Worm (Caenorhabditis elegans) whole organism, early embryonic: ENCODE measurements around the gene T05C3.2.
"Not testable (repeated sequence)": the region's sequence is repeated elsewhere in the genome, so short reads cannot be mapped to it uniquely, and the experiment has no call there.

Experiments used
- B0310.2 ChIP-seq: sonication (generic microtip); optimal IDR thresholded peaks from 2 replicates; lab custom pipeline; 2016; ENCODE audit warnings: mild to moderate bottlenecking, missing genetic modification characterization, missing compliant biosample characterization
- F13C5.2 ChIP-seq: sonication (generic microtip); optimal IDR thresholded peaks from 2 replicates; lab custom pipeline; 2017; ENCODE audit warnings: mild to moderate bottlenecking, missing genetic modification characterization, inconsistent platforms, missing compliant biosample characterization
- aly-1 ChIP-seq: sonication (generic microtip); optimal IDR thresholded peaks from 2 replicates; lab custom pipeline; 2016; ENCODE audit warnings: missing genetic modification characterization, missing compliant biosample characterization
- ama-1 ChIP-seq: fragments of 150-350 bp; optimal IDR thresholded peaks from 2 replicates; lab custom pipeline; 2014
- ceh-13 ChIP-seq: fragments of 200-800 bp; sonication (Bioruptor generic); optimal IDR thresholded peaks from 2 replicates; lab custom pipeline; 2018; ENCODE audit warnings: mild to moderate bottlenecking, missing genetic modification characterization, missing compliant biosample characterization
- ceh-36 ChIP-seq: sonication (generic microtip); optimal IDR thresholded peaks from 2 replicates; lab custom pipeline; 2016; ENCODE audit warnings: missing genetic modification characterization, inconsistent platforms, missing compliant biosample characterization
- ets-7 ChIP-seq: sonication (generic microtip); optimal IDR thresholded peaks from 2 replicates; lab custom pipeline; 2016; ENCODE audit warnings: missing genotype, missing genetic modification characterization, missing compliant biosample characterization
- flt-1 ChIP-seq: fragments of 200-800 bp; sonication (Bioruptor generic); IDR thresholded peaks from 2 replicates; pipeline ENCODE4 v1.3.6; 2022; ENCODE audit warnings: missing genetic modification characterization, missing compliant biosample characterization
- hmbx-1 ChIP-seq: sonication (generic microtip); optimal IDR thresholded peaks from 2 replicates; lab custom pipeline; 2016; ENCODE audit warnings: mild to moderate bottlenecking, missing genetic modification characterization, missing compliant biosample characterization
- hmg-4 ChIP-seq: fragments of 200-800 bp; sonication (Bioruptor generic); optimal IDR thresholded peaks from 2 replicates; lab custom pipeline; 2018; ENCODE audit warnings: mild to moderate bottlenecking, missing genetic modification characterization, missing compliant biosample characterization
- hnd-1 ChIP-seq: sonication (generic microtip); optimal IDR thresholded peaks from 2 replicates; lab custom pipeline; 2016; ENCODE audit warnings: missing genetic modification characterization, missing compliant biosample characterization
- pes-1 ChIP-seq: fragments of 200-800 bp; sonication (Bioruptor generic); IDR thresholded peaks from 2 replicates; pipeline ENCODE4 v1.3.6; 2022; ENCODE audit warnings: missing genetic modification reagents, missing genetic modification characterization, missing compliant biosample characterization
- scrt-1 ChIP-seq: fragments of 200-800 bp; sonication (Bioruptor generic); IDR thresholded peaks from 2 replicates; pipeline ENCODE4 v1.3.6; 2022; ENCODE audit warnings: missing genetic modification characterization, missing compliant biosample characterization
- sea-1 ChIP-seq: fragments of 200-800 bp; sonication (Bioruptor generic); conservative IDR thresholded peaks from 2 replicates; pipeline ENCODE4 v1.3.6; 2022; ENCODE audit warnings: missing genetic modification characterization, missing compliant biosample characterization
- tbx-11 ChIP-seq: fragments of 200-800 bp; sonication (Bioruptor generic); IDR thresholded peaks from 2 replicates; pipeline ENCODE4 v1.3.6; 2022; ENCODE audit warnings: missing genetic modification characterization, missing compliant biosample characterization
- tbx-37 ChIP-seq: fragments of 200-800 bp; sonication (Bioruptor generic); conservative IDR thresholded peaks from 2 replicates; pipeline ENCODE4 v1.3.6; 2022; ENCODE audit warnings: missing genetic modification reagents, missing genetic modification characterization, missing compliant biosample characterization
- tra-4 ChIP-seq: sonication (generic microtip); optimal IDR thresholded peaks from 2 replicates; lab custom pipeline; 2017; ENCODE audit warnings: missing genetic modification characterization, missing compliant biosample characterization

Gene T05C3.2

ce11 chrV:5459806-5460205, 33.7 kb upstream of the T05C3.2 start, which contains the start of gene ZC317.2:
Gene ZC317.2, plus strand, starts transcription at chrV:5460106.
- no peak for TF ChIP-seq pes-1 (GFP tag; lab: Robert Waterston, UW)
- TF ChIP-seq hmbx-1 (tag; lab: Kevin White, UChicago): no peak
- TF ChIP-seq tbx-11: no peak
- no peak for TF ChIP-seq ceh-13 (GFP tag; lab: Kevin White, UChicago)
- no peak for TF ChIP-seq flt-1 (GFP tag; lab: Robert Waterston, UW)
- TF ChIP-seq hnd-1 (tag; lab: Kevin White, UChicago): no peak
- TF ChIP-seq F13C5.2 (tag; lab: Kevin White, UChicago): no peak
- no peak for TF ChIP-seq tra-4 (tag; lab: Kevin White, UChicago)
- no peak for TF ChIP-seq aly-1
- no peak for TF ChIP-seq hmg-4 (GFP tag; lab: Kevin White, UChicago)
- TF ChIP-seq sea-1: no peak
- no peak for TF ChIP-seq ceh-36 (tag; lab: Kevin White, UChicago)
- no peak for TF ChIP-seq ama-1
- TF ChIP-seq scrt-1 (GFP tag; lab: Robert Waterston, UW): no peak

ce11 chrV:5462894-5463293, 30.7 kb upstream of the T05C3.2 start, which contains the start of gene srg-67:
Gene srg-67, minus strand, starts transcription at chrV:5462994.
- TF ChIP-seq ama-1 (no peak), hnd-1 (tag; lab: Kevin White, UChicago) (no peak), hmbx-1 (tag; lab: Kevin White, UChicago) (no peak), tbx-37 (no peak), tra-4 (tag; lab: Kevin White, UChicago) (no peak), aly-1 (no peak)

ce11 chrV:5465335-5465734, 28.2 kb upstream of the T05C3.2 start, which contains the start of gene srg-68:
Gene srg-68, minus strand, starts transcription at chrV:5465435.
- no peak for TF ChIP-seq scrt-1 (GFP tag; lab: Robert Waterston, UW)
- TF ChIP-seq tbx-37: no peak
- TF ChIP-seq ceh-13 (GFP tag; lab: Kevin White, UChicago): no peak
- TF ChIP-seq hmg-4 (GFP tag; lab: Kevin White, UChicago): no peak
- TF ChIP-seq F13C5.2 (tag; lab: Kevin White, UChicago): no peak
- TF ChIP-seq sea-1: no peak

ce11 chrV:5468489-5468888, 25.1 kb upstream of the T05C3.2 start, which contains the start of gene ZC317.6:
Gene ZC317.6, minus strand, starts transcription at chrV:5468589.
- TF ChIP-seq ets-7 (tag; lab: Kevin White, UChicago); aly-1; hnd-1 (tag; lab: Kevin White, UChicago): not testable (repeated sequence)

- TF ChIP-seq aly-1; flt-1 (GFP tag; lab: Robert Waterston, UW); ceh-36 (tag; lab: Kevin White, UChicago): not testable (repeated sequence)
Measured at ce11 chrV:5470930-5471329, 22.6 kb upstream of the T05C3.2 start, which contains the start of gene ZC317.7. Gene ZC317.7, minus strand, starts transcription at chrV:5471030.

ce11 chrV:5477719-5478118, 15.8 kb upstream of the T05C3.2 start:
- no peak for TF ChIP-seq flt-1 (GFP tag; lab: Robert Waterston, UW)

ce11 chrV:5482315-5482714, 11.2 kb upstream of the T05C3.2 start, which contains the start of gene srg-66:
Gene srg-66, minus strand, starts transcription at chrV:5482415.
- TF ChIP-seq ceh-13 (GFP tag; lab: Kevin White, UChicago) (no peak), tra-4 (tag; lab: Kevin White, UChicago) (no peak), hmg-4 (GFP tag; lab: Kevin White, UChicago) (no peak), scrt-1 (GFP tag; lab: Robert Waterston, UW) (no peak), hnd-1 (tag; lab: Kevin White, UChicago) (no peak), ets-7 (tag; lab: Kevin White, UChicago) (no peak), tbx-11 (no peak)

- TF ChIP-seq tbx-37 (no peak), ets-7 (tag; lab: Kevin White, UChicago) (no peak), tbx-11 (no peak), sea-1 (no peak), pes-1 (GFP tag; lab: Robert Waterston, UW) (no peak), F13C5.2 (tag; lab: Kevin White, UChicago) (no peak), ceh-13 (GFP tag; lab: Kevin White, UChicago) (no peak), tra-4 (tag; lab: Kevin White, UChicago) (no peak), B0310.2 (tag; lab: Kevin White, UChicago) (no peak)
Measured at ce11 chrV:5484866-5485265, 8.7 kb upstream of the T05C3.2 start, which contains the start of gene srg-65. Gene srg-65, minus strand, starts transcription at chrV:5484966.

ce11 chrV:5487180-5487579, 6.4 kb upstream of the T05C3.2 start:
- no peak for TF ChIP-seq tbx-37
- TF ChIP-seq flt-1 (GFP tag; lab: Robert Waterston, UW): no peak
- TF ChIP-seq tra-4 (tag; lab: Kevin White, UChicago): no peak
- TF ChIP-seq ets-7 (tag; lab: Kevin White, UChicago): no peak
- TF ChIP-seq tbx-11: no peak
- no peak for TF ChIP-seq aly-1
- no peak for TF ChIP-seq sea-1
- TF ChIP-seq scrt-1 (GFP tag; lab: Robert Waterston, UW): no peak
- TF ChIP-seq pes-1 (GFP tag; lab: Robert Waterston, UW): no peak
- no peak for TF ChIP-seq hnd-1 (tag; lab: Kevin White, UChicago)
- no peak for TF ChIP-seq ceh-13 (GFP tag; lab: Kevin White, UChicago)
- no peak for TF ChIP-seq ceh-36 (tag; lab: Kevin White, UChicago)
- no peak for TF ChIP-seq hmbx-1 (tag; lab: Kevin White, UChicago)
- TF ChIP-seq hmg-4 (GFP tag; lab: Kevin White, UChicago): no peak
- TF ChIP-seq F13C5.2 (tag; lab: Kevin White, UChicago): no peak
- no peak for TF ChIP-seq ama-1
- TF ChIP-seq B0310.2 (tag; lab: Kevin White, UChicago): no peak
